Worm (Caenorhabditis elegans) whole organism, L3 larva: ENCODE measurements around the gene T09F3.5.

ENCODE experiments used
- R02D3.7 ChIP-seq: fragments of 150-350 bp; optimal IDR thresholded peaks from 2 replicates; lab custom pipeline; 2014; ENCODE audit warnings: missing biosample characterization, missing genetic modification characterization
- ZK546.5 ChIP-seq: sonication (generic microtip); optimal IDR thresholded peaks from 2 replicates; lab custom pipeline; 2017; ENCODE audit warnings: missing biosample characterization, missing genetic modification characterization
- aly-2 ChIP-seq: fragments of 150-350 bp; optimal IDR thresholded peaks from 2 replicates; lab custom pipeline; 2014; ENCODE audit warnings: missing biosample characterization, missing genetic modification characterization
- ama-1 ChIP-seq: fragments of 150-350 bp; optimal IDR thresholded peaks from 2 replicates; lab custom pipeline; 2018
- ceh-16 ChIP-seq: sonication (generic microtip); optimal IDR thresholded peaks from 2 replicates; lab custom pipeline; 2017; ENCODE audit warnings: missing biosample characterization, missing genetic modification characterization
- ceh-28 ChIP-seq: fragments of 150-350 bp; optimal IDR thresholded peaks from 2 replicates; lab custom pipeline; 2014; ENCODE audit warnings: missing biosample characterization, missing genetic modification reagents, missing genetic modification characterization
- ceh-82 ChIP-seq: fragments of 150-350 bp; optimal IDR thresholded peaks from 2 replicates; lab custom pipeline; 2014; ENCODE audit warnings: missing biosample characterization, missing genetic modification characterization
- ceh-9 ChIP-seq: sonication (generic microtip); optimal IDR thresholded peaks from 2 replicates; lab custom pipeline; 2018; ENCODE audit warnings: missing biosample characterization, missing genetic modification characterization
- daf-12 ChIP-seq: fragments of 150-350 bp; optimal IDR thresholded peaks from 2 replicates; lab custom pipeline; 2014; ENCODE audit warnings: missing biosample characterization, missing genetic modification reagents, missing genetic modification characterization
- egl-27 ChIP-seq: sonication (generic microtip); optimal IDR thresholded peaks from 4 replicates; lab custom pipeline; 2017; ENCODE audit warnings: missing biosample characterization, missing genetic modification reagents, missing genetic modification characterization
- egl-5 ChIP-seq: fragments of 150-350 bp; optimal IDR thresholded peaks from 2 replicates; lab custom pipeline; 2017; ENCODE audit warnings: missing biosample characterization, missing genetic modification reagents, missing genetic modification characterization, inconsistent platforms
- elt-1 ChIP-seq: fragments of 150-350 bp; optimal IDR thresholded peaks from 2 replicates; lab custom pipeline; 2014; ENCODE audit warnings: missing biosample characterization, missing genetic modification characterization
- elt-2 ChIP-seq: sonication (generic microtip); optimal IDR thresholded peaks from 2 replicates; lab custom pipeline; 2016; ENCODE audit warnings: missing genetic modification reagents, mild to moderate bottlenecking, missing genetic modification characterization, missing compliant biosample characterization
- elt-3 ChIP-seq, 3 experiments: fragments of 150-350 bp in 1 of 3; sonication (generic microtip) in 2 of 3; optimal IDR thresholded peaks; 2 replicates in 2 of 3; 4 replicates in 1 of 3; lab custom pipeline; 2014 to 2017; ENCODE audit warnings: missing biosample characterization in 3 of 3, missing genetic modification characterization in 3 of 3
- eor-1 ChIP-seq, 2 experiments: fragments of 150-350 bp; optimal IDR thresholded peaks; 2 replicates each; lab custom pipeline; 2014 to 2018; ENCODE audit warnings: missing biosample characterization in 2 of 2, missing genetic modification characterization in 2 of 2
- fkh-10 ChIP-seq: sonication (generic microtip); optimal IDR thresholded peaks from 2 replicates; lab custom pipeline; 2017; ENCODE audit warnings: missing biosample characterization, missing genetic modification reagents, missing genetic modification characterization
- fkh-2 ChIP-seq: fragments of 150-350 bp; optimal IDR thresholded peaks from 2 replicates; lab custom pipeline; 2014; ENCODE audit warnings: missing biosample characterization, missing genetic modification reagents, missing genetic modification characterization
- fos-1 ChIP-seq: fragments of 150-350 bp; optimal IDR thresholded peaks from 2 replicates; lab custom pipeline; 2014; ENCODE audit warnings: missing biosample characterization, missing genetic modification characterization
- hmg-11 ChIP-seq: sonication (generic microtip); optimal IDR thresholded peaks from 2 replicates; lab custom pipeline; 2016; ENCODE audit warnings: missing genetic modification characterization, missing compliant biosample characterization
- jun-1 ChIP-seq: fragments of 150-350 bp; optimal IDR thresholded peaks from 2 replicates; lab custom pipeline; 2014; ENCODE audit warnings: missing biosample characterization, missing genetic modification reagents, missing genetic modification characterization
- lin-15B ChIP-seq: fragments of 150-350 bp; optimal IDR thresholded peaks from 2 replicates; lab custom pipeline; 2014; ENCODE audit warnings: missing biosample characterization, missing genetic modification characterization
- lin-39 ChIP-seq: fragments of 150-350 bp; optimal IDR thresholded peaks from 2 replicates; lab custom pipeline; 2018; ENCODE audit warnings: missing biosample characterization, missing genetic modification reagents, missing genetic modification characterization
- lsy-12 ChIP-seq: sonication (generic microtip); optimal IDR thresholded peaks from 2 replicates; lab custom pipeline; 2016; ENCODE audit warnings: mild to moderate bottlenecking, missing genetic modification characterization, missing compliant biosample characterization
- mdl-1 ChIP-seq: fragments of 150-350 bp; optimal IDR thresholded peaks from 2 replicates; lab custom pipeline; 2014; ENCODE audit warnings: missing biosample characterization, missing genetic modification characterization
- mml-1 ChIP-seq: fragments of 150-350 bp; sonication (generic microtip); optimal IDR thresholded peaks from 3 replicates; lab custom pipeline; 2014; ENCODE audit warnings: missing biosample characterization, missing genetic modification characterization
- nfya-1 ChIP-seq: sonication (generic microtip); optimal IDR thresholded peaks from 2 replicates; lab custom pipeline; 2017; ENCODE audit warnings: missing genetic modification characterization, mild to moderate bottlenecking, missing compliant biosample characterization, antibody characterized with exemption, moderate library complexity; ENCODE audit not compliant: insufficient read depth
- nhr-11 ChIP-seq: fragments of 150-350 bp; optimal IDR thresholded peaks from 2 replicates; lab custom pipeline; 2014; ENCODE audit warnings: missing biosample characterization, missing genetic modification characterization
- nhr-12 ChIP-seq: fragments of 150-350 bp; optimal IDR thresholded peaks from 2 replicates; lab custom pipeline; 2014; ENCODE audit warnings: missing biosample characterization, missing genetic modification characterization
- nhr-23 ChIP-seq: fragments of 150-350 bp; optimal IDR thresholded peaks from 2 replicates; lab custom pipeline; 2014; ENCODE audit warnings: missing biosample characterization, missing genetic modification reagents, missing genetic modification characterization
- nhr-237 ChIP-seq: fragments of 150-350 bp; optimal IDR thresholded peaks from 2 replicates; lab custom pipeline; 2014; ENCODE audit warnings: missing biosample characterization, missing genetic modification characterization
- nhr-25 ChIP-seq: sonication (generic microtip); optimal IDR thresholded peaks from 2 replicates; lab custom pipeline; 2017; ENCODE audit warnings: missing biosample characterization, missing genetic modification characterization
- nhr-28 ChIP-seq: fragments of 150-350 bp; optimal IDR thresholded peaks from 2 replicates; lab custom pipeline; 2014; ENCODE audit warnings: missing biosample characterization, missing genetic modification characterization
- nhr-43 ChIP-seq: sonication (generic microtip); optimal IDR thresholded peaks from 2 replicates; lab custom pipeline; 2016; ENCODE audit warnings: mild to moderate bottlenecking, missing genetic modification characterization, missing compliant biosample characterization; ENCODE audit not compliant: poor library complexity, severe bottlenecking
- nhr-67 ChIP-seq: fragments of 150-350 bp; optimal IDR thresholded peaks from 2 replicates; lab custom pipeline; 2014; ENCODE audit warnings: missing biosample characterization, missing genetic modification characterization
- nhr-76 ChIP-seq: fragments of 150-350 bp; sonication (generic microtip); optimal IDR thresholded peaks from 5 replicates; lab custom pipeline; 2014; ENCODE audit warnings: missing biosample characterization, missing genetic modification characterization
- nhr-77 ChIP-seq: fragments of 150-350 bp; optimal IDR thresholded peaks from 2 replicates; lab custom pipeline; 2014; ENCODE audit warnings: missing biosample characterization, missing genetic modification characterization
- pha-4 ChIP-seq: fragments of 150-350 bp; optimal IDR thresholded peaks from 2 replicates; lab custom pipeline; 2014; ENCODE audit warnings: missing biosample characterization, missing genetic modification reagents, missing genetic modification characterization
- pqm-1 ChIP-seq: fragments of 150-350 bp; optimal IDR thresholded peaks from 2 replicates; lab custom pipeline; 2017; ENCODE audit warnings: missing biosample characterization, missing genetic modification characterization, inconsistent platforms
- sea-2 ChIP-seq: fragments of 150-350 bp; sonication (generic microtip); optimal IDR thresholded peaks from 4 replicates; lab custom pipeline; 2014; ENCODE audit warnings: missing biosample characterization, missing genetic modification reagents, missing genetic modification characterization
- skn-1 ChIP-seq: fragments of 150-350 bp; optimal IDR thresholded peaks from 2 replicates; lab custom pipeline; 2014; ENCODE audit warnings: missing biosample characterization, missing genetic modification characterization
- snpc-4 ChIP-seq: fragments of 150-350 bp; optimal IDR thresholded peaks from 2 replicates; lab custom pipeline; 2014; ENCODE audit warnings: missing biosample characterization, missing genetic modification characterization
- tbx-2 ChIP-seq: sonication (generic microtip); optimal IDR thresholded peaks from 2 replicates; lab custom pipeline; 2016; ENCODE audit warnings: mild to moderate bottlenecking, missing genetic modification characterization, missing compliant biosample characterization
- unc-39 ChIP-seq: sonication (generic microtip); optimal IDR thresholded peaks from 4 replicates; lab custom pipeline; 2017; ENCODE audit warnings: missing biosample characterization, missing genetic modification characterization
- unc-62 ChIP-seq: fragments of 150-350 bp; sonication (generic microtip); optimal IDR thresholded peaks from 4 replicates; lab custom pipeline; 2014; ENCODE audit warnings: missing biosample characterization, missing genetic modification reagents, missing genetic modification characterization
- zag-1 ChIP-seq: fragments of 150-350 bp; optimal IDR thresholded peaks from 2 replicates; lab custom pipeline; 2014; ENCODE audit warnings: missing biosample characterization, missing genetic modification characterization
- ztf-11 ChIP-seq: fragments of 150-350 bp; optimal IDR thresholded peaks from 2 replicates; lab custom pipeline; 2014; ENCODE audit warnings: missing biosample characterization, missing genetic modification characterization
- ztf-4 ChIP-seq: fragments of 150-350 bp; optimal IDR thresholded peaks from 2 replicates; lab custom pipeline; 2014; ENCODE audit warnings: missing biosample characterization, missing genetic modification characterization

T09F3.5 gene

DNA sequence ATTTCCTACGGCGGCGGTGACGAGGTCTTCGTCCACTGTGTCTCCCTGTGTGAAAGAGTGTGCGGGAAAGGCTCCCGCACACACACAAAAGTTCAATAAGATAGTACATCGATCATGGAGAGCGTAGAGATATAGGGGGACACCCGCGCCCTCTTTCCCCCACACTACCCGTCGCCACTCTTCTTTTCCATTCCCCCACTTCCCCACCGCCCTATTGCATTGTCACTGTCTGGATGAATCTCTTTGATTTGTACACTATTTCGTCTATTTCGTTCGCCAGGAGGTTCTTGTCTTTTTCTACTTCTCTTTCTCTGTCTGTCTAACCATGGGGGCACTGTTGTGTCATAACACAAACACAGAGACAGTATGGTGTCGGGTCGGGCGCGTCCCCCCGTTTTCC, 14.4 kb upstream of the T09F3.5 start:
- TF ChIP-seq eor-1 (tag; optimal IDR thresholded peaks at IDR 0.05; lab: Kevin White, UChicago) (no peak), unc-39 (tag; lab: Kevin White, UChicago) (no peak), nhr-23 (peak; percentile 76), mml-1 (tag; lab: Kevin White, UChicago) (no peak), mdl-1 (tag; lab: Kevin White, UChicago) (no peak), nhr-25 (tag; lab: Kevin White, UChicago) (peak; percentile 74), sea-2 (no peak), tbx-2 (tag; lab: Kevin White, UChicago) (no peak), skn-1 (tag; lab: Kevin White, UChicago) (no peak), nhr-28 (no peak), lin-39 (tag; lab: Kevin White, UChicago) (no peak), hmg-11 (tag; lab: Kevin White, UChicago) (peak; percentile 79), nhr-76 (no peak), ceh-28 (peak; percentile 41), zag-1 (no peak), aly-2 (no peak), egl-5 (no peak), ztf-4 (tag; lab: Kevin White, UChicago) (no peak), fkh-2 (tag; lab: Kevin White, UChicago) (no peak), jun-1 (tag; lab: Kevin White, UChicago) (peak; percentile 66), nhr-77 (tag; lab: Kevin White, UChicago) (no peak), unc-62 (GFP tag; lab: Kevin White, UChicago) (no peak), ceh-82 (no peak), nhr-237 (tag; lab: Kevin White, UChicago) (no peak), nhr-11 (tag; lab: Kevin White, UChicago) (no peak), nhr-67 (tag; lab: Kevin White, UChicago) (no peak), elt-3 (tag; optimal IDR thresholded peaks at IDR 0.05; lab: Kevin White, UChicago) (no peak), lin-15B (tag; lab: Kevin White, UChicago) (peak; percentile 24), daf-12 (tag; lab: Kevin White, UChicago) (no peak), nhr-12 (tag; lab: Kevin White, UChicago) (no peak), elt-2 (tag; lab: Kevin White, UChicago) (peak; percentile 57), egl-27 (tag; lab: Kevin White, UChicago) (no peak), snpc-4 (tag; lab: Kevin White, UChicago) (peak; percentile 2), nhr-43 (tag; lab: Kevin White, UChicago) (peak; percentile 27), fos-1 (tag; lab: Kevin White, UChicago) (peak; percentile 8), ztf-11 (no peak), R02D3.7 (peak; percentile 16), pqm-1 (peak; percentile 33), lsy-12 (tag; lab: Kevin White, UChicago) (peak; percentile 45), ceh-9 (tag; lab: Kevin White, UChicago) (no peak), pha-4 (tag; lab: Kevin White, UChicago) (peak; percentile 85), ceh-16 (tag; lab: Kevin White, UChicago) (no peak), nfya-1 (tag; lab: Kevin White, UChicago) (peak; percentile 30), ZK546.5 (tag; lab: Kevin White, UChicago) (no peak), ama-1 (lab: Kevin White, UChicago) (no peak), elt-1 (tag; lab: Kevin White, UChicago) (no peak), fkh-10 (GFP tag; lab: Kevin White, UChicago) (no peak)
